Worm (Caenorhabditis elegans): ENCODE measurements around the gene C17B7.14.
"Not testable (repeated sequence)": the region's sequence is repeated elsewhere in the genome, so short reads cannot be mapped to it uniquely, and the experiment has no call there.

The C17B7.14 gene

DNA sequence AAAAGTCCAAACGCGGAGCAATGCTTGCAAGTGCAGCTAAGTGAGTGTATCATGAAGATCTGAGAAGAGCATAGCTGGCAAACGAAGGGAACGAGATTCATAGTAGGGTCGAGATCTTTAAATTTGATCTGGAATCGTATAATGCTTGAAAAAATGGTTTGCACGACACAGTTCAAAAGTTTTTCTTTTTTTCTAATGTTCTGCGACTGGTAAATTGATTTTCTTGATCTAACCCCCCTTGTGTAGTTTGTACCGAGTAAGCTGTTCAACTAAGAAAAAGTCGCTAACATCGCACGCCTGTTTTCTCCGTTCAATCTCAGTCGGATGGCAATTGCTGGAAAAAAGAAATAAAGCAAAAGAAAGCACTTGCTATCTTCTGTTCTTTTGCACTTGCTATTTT lies at the start of gene C17B7.14:
TSS of gene C17B7.14 (minus strand) at position 101 of the 400 bp plus-strand sequence.
- no peak for TF ChIP-seq ceh-30 (tag; optimal IDR thresholded peaks at IDR 0.05)
- no peak for TF ChIP-seq gmeb-2 (tag; optimal IDR thresholded peaks at IDR 0.05)
- no peak for TF ChIP-seq K09A11.1 (tag; optimal IDR thresholded peaks at IDR 0.05; ENCODE audit: insufficient read depth)
- no peak for TF ChIP-seq K02D7.2 (tag; optimal IDR thresholded peaks at IDR 0.05)
- TF ChIP-seq ceh-48 (tag; optimal IDR thresholded peaks at IDR 0.05), result no peak
- no peak for TF ChIP-seq eyg-1 (tag; optimal IDR thresholded peaks at IDR 0.05)
- TF ChIP-seq ceh-2 (tag; optimal IDR thresholded peaks at IDR 0.05), result no peak
- TF ChIP-seq ets-4 (tag; optimal IDR thresholded peaks at IDR 0.05), result no peak
- TF ChIP-seq pat-9 (tag; optimal IDR thresholded peaks at IDR 0.05), result no peak
- TF ChIP-seq ama-1 (optimal IDR thresholded peaks at IDR 0.05), result no peak
- TF ChIP-seq ceh-14 (tag; optimal IDR thresholded peaks at IDR 0.05), result no peak
- TF ChIP-seq lim-6 (tag; optimal IDR thresholded peaks at IDR 0.05), result no peak
- no peak for TF ChIP-seq C38D4.7 (GFP tag; optimal IDR thresholded peaks at IDR 0.05)
- no peak for TF ChIP-seq ceh-19 (GFP tag; optimal IDR thresholded peaks at IDR 0.05)
- TF ChIP-seq ceh-24 (tag; optimal IDR thresholded peaks at IDR 0.05), result no peak
- no peak for TF ChIP-seq fkh-6 (tag; optimal IDR thresholded peaks at IDR 0.05)
- no peak for TF ChIP-seq syd-9 (tag; optimal IDR thresholded peaks at IDR 0.05)

DNA sequence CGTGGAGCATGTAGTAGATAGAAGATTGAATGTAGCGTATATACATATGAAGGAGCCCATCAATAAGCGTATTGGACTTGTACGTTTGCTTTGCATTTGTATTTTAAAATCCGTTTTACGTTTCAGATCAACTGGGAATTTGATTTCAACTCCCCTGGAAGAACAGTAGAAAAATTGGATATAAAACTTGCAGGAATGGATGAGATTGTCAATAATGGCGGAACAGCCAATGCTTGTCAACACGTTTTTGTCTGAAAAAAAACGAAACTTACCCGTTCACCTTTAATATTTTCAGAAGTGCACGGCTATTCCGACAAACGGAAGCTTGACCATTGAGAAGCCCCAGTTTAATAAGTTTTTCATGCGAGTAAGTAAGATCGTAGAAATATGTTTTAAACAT lies 47.4 kb upstream of the C17B7.14 start, which contains the start of gene C04E12.2:
TSS of gene C04E12.2 (plus strand) at position 301 of the 400 bp plus-strand sequence.
- TF ChIP-seq ama-1 (optimal IDR thresholded peaks at IDR 0.05); unc-3 (GFP tag; conservative IDR thresholded peaks at IDR 0.05); unc-3 (tag; optimal IDR thresholded peaks at IDR 0.05); C38D4.7 (GFP tag; optimal IDR thresholded peaks at IDR 0.05): not testable (repeated sequence)

DNA sequence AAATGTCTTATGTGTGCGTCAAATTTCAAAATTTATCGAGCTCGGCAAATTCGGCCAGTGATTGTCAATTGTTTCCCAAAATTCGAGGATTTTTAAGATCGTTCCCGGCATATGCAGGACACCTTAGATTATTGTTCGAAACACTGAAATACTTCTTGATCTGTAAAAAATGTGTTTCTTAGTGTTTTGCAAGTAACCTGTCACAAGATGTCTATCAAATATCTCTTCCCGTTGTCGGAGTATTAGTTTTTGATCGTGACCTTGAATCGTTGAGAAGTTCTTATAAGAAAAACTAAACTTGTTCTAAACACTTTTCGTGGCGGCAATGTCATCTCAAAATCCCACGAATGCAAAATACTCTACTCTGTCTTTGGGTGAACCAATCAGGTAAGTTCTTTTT lies 42.1 kb upstream of the C17B7.14 start, which contains the start of gene C04E12.4:
TSS of gene C04E12.4 (plus strand) at position 301 of the 400 bp plus-strand sequence.
- TF ChIP-seq ceh-6 (GFP tag; optimal IDR thresholded peaks at IDR 0.05), result no peak
- no peak for TF ChIP-seq syd-9 (tag; optimal IDR thresholded peaks at IDR 0.05)

DNA sequence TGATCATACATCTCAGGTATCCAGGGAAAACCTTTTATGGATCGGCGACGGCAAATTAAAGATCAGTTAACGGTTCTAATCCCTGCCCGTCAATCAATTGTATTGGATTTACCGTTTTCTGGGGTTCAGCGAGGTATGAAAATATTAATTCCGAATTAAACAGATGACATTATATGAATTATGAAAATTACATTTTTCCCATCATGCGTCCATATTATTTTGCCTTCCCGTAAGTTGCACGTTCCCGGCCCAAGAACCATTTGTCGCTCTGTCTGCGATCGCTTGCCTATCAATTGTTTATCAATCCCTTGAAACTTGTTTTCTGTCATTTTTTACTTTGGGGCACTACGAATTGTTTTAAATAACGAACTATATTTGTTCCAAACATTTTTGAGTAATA lies 41.3 kb upstream of the C17B7.14 start:
- TF ChIP-seq dmd-4 (tag; optimal IDR thresholded peaks at IDR 0.05; ENCODE audit: borderline replicate concordance) (no peak), ceh-2 (tag; optimal IDR thresholded peaks at IDR 0.05) (no peak), madf-2 (tag; optimal IDR thresholded peaks at IDR 0.05) (no peak), ceh-22 (tag; optimal IDR thresholded peaks at IDR 0.05) (no peak), hlh-30 (tag; optimal IDR thresholded peaks at IDR 0.05; ENCODE audit: insufficient read depth) (no peak), fkh-6 (tag; optimal IDR thresholded peaks at IDR 0.05) (no peak), pha-2 (tag; optimal IDR thresholded peaks at IDR 0.05) (no peak), nfya-1 (tag; optimal IDR thresholded peaks at IDR 0.05) (no peak), ets-4 (tag; optimal IDR thresholded peaks at IDR 0.05) (no peak), ztf-16 (tag; optimal IDR thresholded peaks at IDR 0.05) (no peak), tbx-7 (tag; optimal IDR thresholded peaks at IDR 0.05) (no peak), odd-2 (tag; optimal IDR thresholded peaks at IDR 0.05) (no peak), gmeb-2 (tag; optimal IDR thresholded peaks at IDR 0.05) (no peak), eyg-1 (tag; optimal IDR thresholded peaks at IDR 0.05) (no peak), pha-4 (tag; optimal IDR thresholded peaks at IDR 0.05) (no peak), zip-5 (tag; optimal IDR thresholded peaks at IDR 0.05) (no peak)

DNA sequence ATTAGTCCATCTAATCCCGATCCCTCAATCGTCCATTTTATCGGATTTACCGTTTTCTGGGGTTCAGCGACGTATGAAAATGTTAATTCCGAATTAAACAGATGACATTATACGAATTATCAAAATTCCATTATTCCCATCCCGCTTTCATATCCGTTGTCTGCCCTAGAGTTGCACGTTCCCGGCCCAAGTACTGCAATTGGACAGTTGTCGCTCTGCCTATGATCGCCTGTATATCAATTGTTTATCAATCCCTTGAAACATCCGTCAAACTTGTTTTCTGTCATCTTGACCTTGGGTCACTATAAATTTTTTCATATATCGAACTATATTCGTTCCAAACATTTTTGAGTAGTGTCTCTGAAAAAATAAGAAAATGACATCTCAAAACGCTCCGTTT lies 37.9 kb upstream of the C17B7.14 start, which contains the start of gene C04E12.5:
TSS of gene C04E12.5 (plus strand) at position 301 of the 400 bp plus-strand sequence.
- no peak for TF ChIP-seq nfya-1 (tag; optimal IDR thresholded peaks at IDR 0.05)
- no peak for TF ChIP-seq odd-2 (tag; optimal IDR thresholded peaks at IDR 0.05)

DNA sequence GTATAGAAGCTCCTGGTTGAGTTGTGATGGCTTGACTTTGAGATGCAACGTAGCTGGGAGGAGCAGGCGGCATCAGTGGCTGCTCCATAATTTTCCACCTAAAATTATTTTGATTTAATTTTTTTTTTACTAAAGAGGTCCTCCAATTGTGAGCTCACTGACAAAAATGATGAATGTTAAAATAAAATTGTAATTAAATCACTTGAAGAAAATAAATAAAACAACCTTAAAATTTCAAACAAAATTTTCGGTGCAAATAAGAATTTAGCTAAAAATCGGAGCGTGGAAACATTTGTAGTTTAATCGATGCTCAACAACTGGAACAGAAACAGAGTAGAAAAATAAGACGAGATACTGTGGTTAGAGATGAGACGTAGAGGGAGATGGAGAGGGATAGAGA lies 36.8 kb upstream of the C17B7.14 start, which contains the start of gene scrm-3:
TSS of gene scrm-3 (minus strand) at position 101 of the 400 bp plus-strand sequence.
- TF ChIP-seq ama-1 (optimal IDR thresholded peaks at IDR 0.05) (no peak), T23F11.4 (GFP tag; optimal IDR thresholded peaks at IDR 0.05) (no peak), ceh-24 (tag; optimal IDR thresholded peaks at IDR 0.05) (no peak), tbx-2 (tag; optimal IDR thresholded peaks at IDR 0.05) (no peak), ceh-34 (tag; optimal IDR thresholded peaks at IDR 0.05) (no peak), unc-42 (tag; optimal IDR thresholded peaks at IDR 0.05) (no peak), ceh-9 (tag; optimal IDR thresholded peaks at IDR 0.05) (no peak), nhr-232 (tag; optimal IDR thresholded peaks at IDR 0.05) (no peak), pag-3 (tag; optimal IDR thresholded peaks at IDR 0.05; ENCODE audit: borderline replicate concordance) (no peak), syd-9 (tag; optimal IDR thresholded peaks at IDR 0.05) (no peak), hlh-30 (tag; optimal IDR thresholded peaks at IDR 0.05; ENCODE audit: insufficient read depth) (no peak), gmeb-2 (tag; optimal IDR thresholded peaks at IDR 0.05) (no peak), C08G9.2 (tag; optimal IDR thresholded peaks at IDR 0.05) (no peak), sdc-2 (tag; optimal IDR thresholded peaks at IDR 0.05) (no peak), Y22D7AL.16 (tag; optimal IDR thresholded peaks at IDR 0.05) (no peak), ceh-48 (tag; optimal IDR thresholded peaks at IDR 0.05) (no peak), dmd-4 (tag; optimal IDR thresholded peaks at IDR 0.05; ENCODE audit: borderline replicate concordance) (no peak), pax-1 (tag; optimal IDR thresholded peaks at IDR 0.05) (no peak)
